Worm (Caenorhabditis elegans): ENCODE measurements around the gene rol-3.

DNA sequence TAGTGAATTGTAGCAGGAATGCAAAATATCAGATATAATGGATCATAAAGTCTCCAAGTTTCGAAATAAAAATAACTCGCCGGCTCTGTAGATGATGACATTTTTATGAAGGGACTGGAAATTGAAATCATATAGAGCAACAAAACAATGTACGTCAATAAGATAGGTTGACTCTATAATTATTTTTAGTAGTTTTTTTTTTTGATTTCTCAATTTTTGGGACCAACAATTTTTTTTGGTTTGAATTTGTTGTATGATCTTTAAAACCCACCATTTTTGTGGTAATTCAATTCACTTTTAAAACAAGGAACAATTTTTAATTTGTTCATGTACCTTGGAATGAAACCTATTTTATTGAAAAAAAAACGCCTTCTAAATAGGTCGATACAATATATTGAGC lies 48.2 kb downstream of the rol-3 start, which contains the start of gene F20D6.12:
- TF ChIP-seq elt-3 (tag; optimal IDR thresholded peaks at IDR 0.05) (no peak), fos-1 (tag; optimal IDR thresholded peaks at IDR 0.05) (no peak), mml-1 (tag; optimal IDR thresholded peaks at IDR 0.05) (no peak), pha-4 (tag; optimal IDR thresholded peaks at IDR 0.05) (no peak), nhr-76 (tag; optimal IDR thresholded peaks at IDR 0.05) (no peak), nhr-12 (tag; optimal IDR thresholded peaks at IDR 0.05) (no peak), pqm-1 (tag; optimal IDR thresholded peaks at IDR 0.05) (no peak), mdl-1 (tag; optimal IDR thresholded peaks at IDR 0.05) (no peak)

Measured in whole organism, L3 larva.